Fruit fly (Drosophila melanogaster) whole organism: ENCODE data around the gene psd.

Experiments used
- EcR ChIP-seq, 2 experiments: fragments of >200 bp; optimal IDR thresholded peaks; 2 replicates each; lab custom pipeline; 2017; ENCODE audit warnings: missing biosample characterization in 2 of 2, missing genetic modification characterization in 2 of 2, missing genetic modification reagents in 2 of 2
- pan ChIP-seq: fragments of >200 bp; optimal IDR thresholded peaks from 2 replicates; lab custom pipeline; 2017
- psq ChIP-seq: fragments of >200 bp; optimal IDR thresholded peaks from 2 replicates; lab custom pipeline; 2017

DNA sequence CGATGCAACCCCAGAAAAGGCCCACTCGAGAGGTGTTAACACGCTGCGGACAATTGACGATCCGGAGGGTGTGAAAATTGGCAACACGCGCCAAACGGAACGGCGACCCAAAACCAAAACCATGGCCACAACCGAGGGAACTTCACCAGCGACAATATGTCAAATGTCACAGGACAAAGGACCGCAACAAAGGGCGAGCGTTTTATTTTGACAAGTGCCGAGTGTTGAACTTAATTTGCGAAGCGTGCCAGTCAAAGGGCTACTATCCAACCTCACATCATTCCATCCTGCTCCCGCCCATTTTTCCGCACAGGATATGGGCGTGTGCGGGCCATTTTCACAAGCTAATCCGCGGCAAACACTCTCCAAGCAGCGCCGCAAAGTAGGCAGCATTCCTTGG, 37.4 kb downstream of the psd start:
- TF ChIP-seq pan (lab: Kevin White, UChicago) (no peak), psq (lab: Kevin White, UChicago) (no peak), EcR (GFP tag; optimal IDR thresholded peaks at IDR 0.05; lab: Kevin White, UChicago) (no peak)
